Worm (Caenorhabditis elegans) whole organism, midembryonic: Measurements from ENCODE around the gene fbxa-52.

Experiments
- klf-2 ChIP-seq: fragments of 200-800 bp; sonication (Bioruptor generic); conservative IDR thresholded peaks from 2 replicates; pipeline ENCODE4 v1.3.6; 2022; ENCODE audit warnings: missing genetic modification reagents, missing genetic modification characterization, missing compliant biosample characterization
- med-1 ChIP-seq: sonication (generic microtip); optimal IDR thresholded peaks from 2 replicates; lab custom pipeline; 2017; ENCODE audit warnings: missing genetic modification characterization, mild to moderate bottlenecking, missing compliant biosample characterization, antibody characterized with exemption, missing genetic modification reagents; ENCODE audit not compliant: insufficient read depth
- ztf-29 ChIP-seq: fragments of 200-800 bp; sonication (Bioruptor generic); IDR thresholded peaks from 2 replicates; pipeline ENCODE4 v1.3.6; 2022; ENCODE audit warnings: missing genetic modification reagents, missing genetic modification characterization, missing compliant biosample characterization

- TF ChIP-seq klf-2 (GFP tag; lab: Robert Waterston, UW), result no peak
- TF ChIP-seq med-1 (GFP tag; lab: Kevin White, UChicago), result no peak
- TF ChIP-seq ztf-29 (GFP tag; lab: Robert Waterston, UW), result no peak
These were observed 23.5 kb upstream of the fbxa-52 start, which contains the start of gene F07G6.12 for ce11 chrX:1735941-1736340.
